Worm (Caenorhabditis elegans) whole organism, late embryonic: ENCODE results near the gene C07G3.8.

ENCODE experiments used
- T23F11.4 ChIP-seq: fragments of 200-800 bp; sonication (Bioruptor generic); optimal IDR thresholded peaks from 2 replicates; lab custom pipeline; 2018; ENCODE audit warnings: mild to moderate bottlenecking, missing genetic modification characterization, missing compliant biosample characterization
- Y22D7AL.16 ChIP-seq: sonication (generic microtip); optimal IDR thresholded peaks from 2 replicates; lab custom pipeline; 2016; ENCODE audit warnings: missing genetic modification characterization, missing compliant biosample characterization
- ceh-14 ChIP-seq: sonication (generic microtip); optimal IDR thresholded peaks from 2 replicates; lab custom pipeline; 2016; ENCODE audit warnings: missing genotype, missing genetic modification characterization, missing compliant biosample characterization
- ceh-22 ChIP-seq: sonication (generic microtip); optimal IDR thresholded peaks from 2 replicates; lab custom pipeline; 2017; ENCODE audit warnings: missing biosample characterization, missing genetic modification characterization
- elt-2 ChIP-seq: sonication (generic microtip); optimal IDR thresholded peaks from 2 replicates; lab custom pipeline; 2016; ENCODE audit warnings: missing genetic modification reagents, missing genetic modification characterization, missing compliant biosample characterization
- lin-11 ChIP-seq: fragments of 200-800 bp; sonication (Bioruptor generic); optimal IDR thresholded peaks from 2 replicates; lab custom pipeline; 2018; ENCODE audit warnings: mild to moderate bottlenecking, missing genetic modification characterization, missing compliant biosample characterization
- madf-2 ChIP-seq: sonication (generic microtip); optimal IDR thresholded peaks from 2 replicates; lab custom pipeline; 2017; ENCODE audit warnings: missing genetic modification characterization, missing compliant biosample characterization
- nhr-11 ChIP-seq: fragments of 150-350 bp; optimal IDR thresholded peaks from 2 replicates; lab custom pipeline; 2014; ENCODE audit warnings: missing biosample characterization, missing genetic modification characterization
- odd-2 ChIP-seq: sonication (generic microtip); optimal IDR thresholded peaks from 2 replicates; lab custom pipeline; 2017; ENCODE audit warnings: antibody characterized with exemption, mild to moderate bottlenecking, missing genetic modification characterization, missing compliant biosample characterization
- pag-3 ChIP-seq: sonication (generic microtip); optimal IDR thresholded peaks from 2 replicates; lab custom pipeline; 2016; ENCODE audit warnings: missing compliant biosample characterization, missing genetic modification characterization, borderline replicate concordance
- pqm-1 ChIP-seq: sonication (generic microtip); optimal IDR thresholded peaks from 2 replicates; lab custom pipeline; 2016; ENCODE audit warnings: missing genetic modification characterization, missing compliant biosample characterization
- rnt-1 ChIP-seq: sonication (generic microtip); optimal IDR thresholded peaks from 2 replicates; lab custom pipeline; 2016; ENCODE audit warnings: missing genetic modification characterization, missing compliant biosample characterization
- unc-86 ChIP-seq: sonication (generic microtip); optimal IDR thresholded peaks from 2 replicates; lab custom pipeline; 2016; ENCODE audit warnings: missing genetic modification characterization, missing compliant biosample characterization
- ztf-16 ChIP-seq: sonication (generic microtip); optimal IDR thresholded peaks from 2 replicates; lab custom pipeline; 2017; ENCODE audit warnings: missing genetic modification characterization, missing compliant biosample characterization

DNA sequence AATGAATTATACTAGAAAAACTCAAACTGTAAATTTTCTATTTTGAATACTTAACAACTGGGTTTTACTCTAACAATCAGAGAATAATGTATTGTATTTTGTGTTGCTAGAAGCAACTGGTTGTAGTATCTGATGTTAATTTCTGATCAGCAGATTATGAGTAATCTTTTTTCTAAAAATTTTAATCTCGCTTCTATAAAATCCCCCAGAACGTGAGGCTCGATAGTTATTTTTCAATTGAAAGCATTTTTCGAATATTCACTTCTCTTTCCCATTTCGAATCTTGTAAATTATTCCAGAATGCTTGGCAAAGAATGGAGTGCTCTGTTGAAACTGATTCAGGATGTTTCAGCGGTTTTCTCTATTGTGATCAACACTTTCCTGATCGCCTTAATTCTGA lies 16.0 kb upstream of the C07G3.8 start, which contains the start of gene str-227:
- TF ChIP-seq unc-86 (tag; lab: Kevin White, UChicago) (no peak), ceh-14 (tag; lab: Kevin White, UChicago) (no peak), elt-2 (tag; lab: Kevin White, UChicago) (no peak), odd-2 (tag; lab: Kevin White, UChicago) (no peak), pag-3 (tag; lab: Kevin White, UChicago) (no peak), madf-2 (no peak), lin-11 (tag; lab: Kevin White, UChicago) (no peak), nhr-11 (no peak), ztf-16 (tag; lab: Kevin White, UChicago) (no peak), rnt-1 (no peak), ceh-22 (tag; lab: Kevin White, UChicago) (no peak), pqm-1 (tag; lab: Kevin White, UChicago) (no peak), Y22D7AL.16 (tag; lab: Kevin White, UChicago) (no peak), T23F11.4 (no peak)
